Worm (Caenorhabditis elegans): ENCODE measurements around the gene aps-1.
A peak's percentile ranks its signal among the peaks of the same experiment; 100 is the strongest.

Gene aps-1

DNA sequence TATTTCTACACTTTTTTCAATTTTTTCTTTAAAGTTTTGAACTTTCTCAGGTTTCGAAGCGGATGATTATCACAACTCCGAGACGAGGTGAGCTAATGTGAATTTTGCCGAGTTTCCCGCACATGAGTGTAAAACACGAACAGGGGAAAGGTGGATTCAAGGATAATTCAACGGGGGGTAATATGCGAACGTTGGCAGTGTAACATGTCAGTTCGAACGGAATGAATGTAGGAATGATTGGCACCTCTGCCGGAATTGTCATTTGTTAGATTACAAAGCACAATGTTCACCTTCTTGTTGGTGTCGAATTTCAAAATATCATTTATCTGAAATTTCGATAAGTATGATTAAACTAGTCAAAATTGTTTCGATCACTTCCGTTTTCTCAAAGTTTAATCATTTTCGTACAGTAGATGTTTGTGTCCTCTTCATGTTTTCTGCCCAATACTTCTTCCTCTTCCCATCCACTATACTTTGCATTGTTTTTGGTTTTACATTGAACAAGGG is 1.2 kb downstream of the aps-1 start, which contains the start of gene picc-1:
TSS of gene picc-1 (plus strand) at position 51 of the 507 bp plus-strand sequence.
- TF ChIP-seq T20F7.1 (GFP tag; optimal IDR thresholded peaks at IDR 0.05) (peak; percentile 24), lin-38 (GFP tag; IDR thresholded peaks at IDR 0.05) (peak; percentile 63), dve-1 (tag; optimal IDR thresholded peaks at IDR 0.05; ENCODE audit: insufficient read depth) (peak; percentile 21), nhr-102 (tag; optimal IDR thresholded peaks at IDR 0.05) (peak; percentile 69), nhr-77 (tag; optimal IDR thresholded peaks at IDR 0.05) (no peak), mep-1 (tag; optimal IDR thresholded peaks at IDR 0.05) (peak; percentile 72), lsy-2 (tag; optimal IDR thresholded peaks at IDR 0.05) (peak in 1 of 2 experiments; percentile 11), nhr-10 (tag; optimal IDR thresholded peaks at IDR 0.05) (no peak), dmd-6 (GFP tag; IDR thresholded peaks at IDR 0.05) (no peak), Y48G9A.11 (GFP tag; IDR thresholded peaks at IDR 0.05) (peak; percentile 69), F26F4.8 (GFP tag; conservative IDR thresholded peaks at IDR 0.05) (no peak), T26A8.4 (GFP tag; IDR thresholded peaks at IDR 0.05) (0 out of 2 replicates have a peak, but pooled peaks have one; percentile 27), aha-1 (tag) (peak; percentile 96), egl-43 (GFP tag; IDR thresholded peaks at IDR 0.05) (peak; percentile 31; the same call in 1 of the 2 replicates), mes-2 (tag; optimal IDR thresholded peaks at IDR 0.05; ENCODE audit: poor library complexity, severe bottlenecking) (peak; percentile 38), nhr-48 (tag; optimal IDR thresholded peaks at IDR 0.05) (peak; percentile 47), ama-1 (optimal IDR thresholded peaks at IDR 0.05) (peak; percentile 89), snpc-1.2 (GFP tag; IDR thresholded peaks at IDR 0.05) (0 out of 2 replicates have a peak, but pooled peaks have one; percentile 36), duxl-1 (tag; optimal IDR thresholded peaks at IDR 0.05; ENCODE audit: poor library complexity) (peak; percentile 64), dmd-9 (GFP tag; IDR thresholded peaks at IDR 0.05) (0 out of 2 replicates have a peak, but pooled peaks have one; percentile 38)

DNA sequence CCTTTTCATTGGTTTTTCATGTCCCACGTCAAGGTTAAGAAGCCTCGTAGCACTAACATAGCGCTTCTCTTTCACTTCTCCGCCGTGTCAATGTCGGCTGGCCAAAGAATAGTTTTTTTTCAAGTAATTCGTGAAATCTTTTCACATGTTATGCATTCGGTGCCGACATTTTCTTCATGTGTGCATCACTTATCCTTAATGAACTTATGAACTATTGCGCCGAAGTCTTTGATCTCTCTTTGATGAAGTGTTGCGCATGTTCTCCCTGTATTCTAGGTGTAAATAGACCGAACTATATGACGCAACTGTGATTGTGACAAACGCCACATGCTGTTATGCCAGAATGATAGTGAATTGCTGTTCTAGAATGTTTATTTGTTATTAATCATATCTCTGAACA is 4.3 kb downstream of the aps-1 start:
- TF ChIP-seq nhr-48 (tag; optimal IDR thresholded peaks at IDR 0.05), result peak; percentile 12
- TF ChIP-seq hlh-30 (tag; optimal IDR thresholded peaks at IDR 0.05; ENCODE audit: insufficient read depth), result peak; percentile 30
- no peak for TF ChIP-seq nhr-76 (tag; optimal IDR thresholded peaks at IDR 0.05)
- TF ChIP-seq unc-130 (GFP tag; optimal IDR thresholded peaks at IDR 0.05), result no peak
- TF ChIP-seq rbr-2 (tag; optimal IDR thresholded peaks at IDR 0.05), result no peak
- no peak for TF ChIP-seq madf-9 (GFP tag; conservative IDR thresholded peaks at IDR 0.05)
- no peak for TF ChIP-seq skn-1 (tag; optimal IDR thresholded peaks at IDR 0.05)
- no peak for TF ChIP-seq nhr-111 (GFP tag; optimal IDR thresholded peaks at IDR 0.05)

DNA sequence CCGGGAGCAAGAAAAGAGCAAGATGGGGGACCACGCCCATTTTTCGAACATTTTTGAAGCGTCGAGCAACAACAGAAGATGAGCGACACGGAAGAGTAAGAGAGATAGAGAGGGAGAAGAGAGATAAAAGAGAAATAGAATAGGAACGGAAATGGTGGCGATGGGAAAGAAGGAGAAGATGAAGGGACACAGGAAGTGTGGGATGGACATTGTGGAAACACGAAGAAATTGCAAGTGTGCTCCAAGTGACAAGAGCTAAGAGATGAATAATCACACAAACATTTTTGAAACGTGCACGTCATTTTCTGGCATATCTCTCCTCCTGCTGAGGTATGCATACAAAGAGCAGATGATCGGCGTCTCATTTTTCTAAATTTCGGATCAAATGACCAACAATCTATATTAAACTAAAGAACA is 12.8 kb downstream of the aps-1 start:
- TF ChIP-seq hmg-1.1 (GFP tag; IDR thresholded peaks at IDR 0.05), result 0 out of 2 replicates have a peak, but pooled peaks have one; percentile 16
- peak; percentile 40 for TF ChIP-seq hlh-30 (tag; optimal IDR thresholded peaks at IDR 0.05; ENCODE audit: insufficient read depth)
- no peak for TF ChIP-seq spr-3 (GFP tag; optimal IDR thresholded peaks at IDR 0.05)
- no peak for TF ChIP-seq dmd-8 (GFP tag; IDR thresholded peaks at IDR 0.05)
- no peak for TF ChIP-seq skn-1 (tag; optimal IDR thresholded peaks at IDR 0.05)
- no peak for TF ChIP-seq madf-5 (GFP tag; IDR thresholded peaks at IDR 0.05)
- TF ChIP-seq egl-27 (tag; optimal IDR thresholded peaks at IDR 0.05), result no peak
- TF ChIP-seq unc-130 (GFP tag; optimal IDR thresholded peaks at IDR 0.05), result no peak
- no peak for TF ChIP-seq nhr-10 (tag; optimal IDR thresholded peaks at IDR 0.05)
- TF ChIP-seq lin-38 (GFP tag; IDR thresholded peaks at IDR 0.05), result no peak
- TF ChIP-seq nhr-25 (tag; optimal IDR thresholded peaks at IDR 0.05; ENCODE audit: borderline replicate concordance, insufficient read depth), result no peak
- no peak for TF ChIP-seq zfp-3 (GFP tag; conservative IDR thresholded peaks at IDR 0.05)
- TF ChIP-seq nhr-28 (tag; optimal IDR thresholded peaks at IDR 0.05), result peak; percentile 11
- TF ChIP-seq zip-2 (tag; optimal IDR thresholded peaks at IDR 0.05), result no peak
- TF ChIP-seq nhr-76 (tag; optimal IDR thresholded peaks at IDR 0.05), result no peak
- no peak for TF ChIP-seq lir-3 (tag; optimal IDR thresholded peaks at IDR 0.05)
- peak; percentile 56 for TF ChIP-seq hlh-11 (tag; optimal IDR thresholded peaks at IDR 0.05)
- 0 out of 2 replicates have a peak, but pooled peaks have one; percentile 65 for TF ChIP-seq ctbp-1 (GFP tag; IDR thresholded peaks at IDR 0.05)
- TF ChIP-seq sdz-12 (GFP tag; optimal IDR thresholded peaks at IDR 0.05), result no peak
- no peak for TF ChIP-seq lin-29 (GFP tag; IDR thresholded peaks at IDR 0.05)
- peak in 1 of 2 experiments; percentile 99 for TF ChIP-seq unc-62 (GFP tag; optimal IDR thresholded peaks at IDR 0.05 in 1 of 2)
- no peak for TF ChIP-seq unc-62 (tag; optimal IDR thresholded peaks at IDR 0.05)
- no peak for TF ChIP-seq T20F7.1 (GFP tag; optimal IDR thresholded peaks at IDR 0.05)
- peak; percentile 47 for TF ChIP-seq rbr-2 (tag; optimal IDR thresholded peaks at IDR 0.05)
- peak; percentile 50 for TF ChIP-seq nhr-11 (tag; optimal IDR thresholded peaks at IDR 0.05)
- no peak for TF ChIP-seq vab-7 (GFP tag; IDR thresholded peaks at IDR 0.05)
- no peak for TF ChIP-seq aha-1 (tag)
- no peak for TF ChIP-seq nhr-102 (tag; optimal IDR thresholded peaks at IDR 0.05)
- no peak for TF ChIP-seq T26A8.4 (GFP tag; IDR thresholded peaks at IDR 0.05)
- peak; percentile 25 for TF ChIP-seq mep-1 (tag; optimal IDR thresholded peaks at IDR 0.05)
- no peak for TF ChIP-seq nhr-48 (tag; optimal IDR thresholded peaks at IDR 0.05)

Data from whole organism, L4 larva.